Worm (Caenorhabditis elegans) whole organism, early embryonic: ENCODE results near the gene C45B11.6.

Experiments
- B0310.2 ChIP-seq: sonication (generic microtip); optimal IDR thresholded peaks from 2 replicates; lab custom pipeline; 2016; ENCODE audit warnings: mild to moderate bottlenecking, missing genetic modification characterization, missing compliant biosample characterization
- F13C5.2 ChIP-seq: sonication (generic microtip); optimal IDR thresholded peaks from 2 replicates; lab custom pipeline; 2017; ENCODE audit warnings: mild to moderate bottlenecking, missing genetic modification characterization, inconsistent platforms, missing compliant biosample characterization
- aly-1 ChIP-seq: sonication (generic microtip); optimal IDR thresholded peaks from 2 replicates; lab custom pipeline; 2016; ENCODE audit warnings: missing genetic modification characterization, missing compliant biosample characterization
- ama-1 ChIP-seq: fragments of 150-350 bp; optimal IDR thresholded peaks from 2 replicates; lab custom pipeline; 2014
- ceh-13 ChIP-seq: fragments of 200-800 bp; sonication (Bioruptor generic); optimal IDR thresholded peaks from 2 replicates; lab custom pipeline; 2018; ENCODE audit warnings: mild to moderate bottlenecking, missing genetic modification characterization, missing compliant biosample characterization
- ceh-36 ChIP-seq: sonication (generic microtip); optimal IDR thresholded peaks from 2 replicates; lab custom pipeline; 2016; ENCODE audit warnings: missing genetic modification characterization, inconsistent platforms, missing compliant biosample characterization
- ets-7 ChIP-seq: sonication (generic microtip); optimal IDR thresholded peaks from 2 replicates; lab custom pipeline; 2016; ENCODE audit warnings: missing genotype, missing genetic modification characterization, missing compliant biosample characterization
- flt-1 ChIP-seq: fragments of 200-800 bp; sonication (Bioruptor generic); IDR thresholded peaks from 2 replicates; pipeline ENCODE4 v1.3.6; 2022; ENCODE audit warnings: missing genetic modification characterization, missing compliant biosample characterization
- hmbx-1 ChIP-seq: sonication (generic microtip); optimal IDR thresholded peaks from 2 replicates; lab custom pipeline; 2016; ENCODE audit warnings: mild to moderate bottlenecking, missing genetic modification characterization, missing compliant biosample characterization
- hmg-4 ChIP-seq: fragments of 200-800 bp; sonication (Bioruptor generic); optimal IDR thresholded peaks from 2 replicates; lab custom pipeline; 2018; ENCODE audit warnings: mild to moderate bottlenecking, missing genetic modification characterization, missing compliant biosample characterization
- hnd-1 ChIP-seq: sonication (generic microtip); optimal IDR thresholded peaks from 2 replicates; lab custom pipeline; 2016; ENCODE audit warnings: missing genetic modification characterization, missing compliant biosample characterization
- pes-1 ChIP-seq: fragments of 200-800 bp; sonication (Bioruptor generic); IDR thresholded peaks from 2 replicates; pipeline ENCODE4 v1.3.6; 2022; ENCODE audit warnings: missing genetic modification reagents, missing genetic modification characterization, missing compliant biosample characterization
- scrt-1 ChIP-seq: fragments of 200-800 bp; sonication (Bioruptor generic); IDR thresholded peaks from 2 replicates; pipeline ENCODE4 v1.3.6; 2022; ENCODE audit warnings: missing genetic modification characterization, missing compliant biosample characterization
- sea-1 ChIP-seq: fragments of 200-800 bp; sonication (Bioruptor generic); conservative IDR thresholded peaks from 2 replicates; pipeline ENCODE4 v1.3.6; 2022; ENCODE audit warnings: missing genetic modification characterization, missing compliant biosample characterization
- tbx-11 ChIP-seq: fragments of 200-800 bp; sonication (Bioruptor generic); IDR thresholded peaks from 2 replicates; pipeline ENCODE4 v1.3.6; 2022; ENCODE audit warnings: missing genetic modification characterization, missing compliant biosample characterization
- tbx-37 ChIP-seq: fragments of 200-800 bp; sonication (Bioruptor generic); conservative IDR thresholded peaks from 2 replicates; pipeline ENCODE4 v1.3.6; 2022; ENCODE audit warnings: missing genetic modification reagents, missing genetic modification characterization, missing compliant biosample characterization
- tra-4 ChIP-seq: sonication (generic microtip); optimal IDR thresholded peaks from 2 replicates; lab custom pipeline; 2017; ENCODE audit warnings: missing genetic modification characterization, missing compliant biosample characterization

The C45B11.6 gene

ce11 chrV:11087519-11087998, 43.7 kb downstream of the C45B11.6 start, which contains the start of gene Y42A5A.1:
TSS of gene Y42A5A.1 (plus strand) at chrV:11087948.
- no peak for TF ChIP-seq aly-1
- TF ChIP-seq scrt-1, result no peak
- no peak for TF ChIP-seq ama-1 (lab: Kevin White, UChicago)
- no peak for TF ChIP-seq pes-1 (GFP tag; lab: Robert Waterston, UW)
- TF ChIP-seq tbx-11 (GFP tag; lab: Robert Waterston, UW), result no peak
- no peak for TF ChIP-seq ceh-36 (tag; lab: Kevin White, UChicago)
- no peak for TF ChIP-seq hmbx-1
- TF ChIP-seq ets-7 (tag; lab: Kevin White, UChicago), result no peak
- no peak for TF ChIP-seq tra-4 (tag; lab: Kevin White, UChicago)
- TF ChIP-seq F13C5.2, result no peak
- TF ChIP-seq hmg-4 (GFP tag; lab: Kevin White, UChicago), result no peak

ce11 chrV:11093163-11094091, 49.6 kb downstream of the C45B11.6 start, which contains the start of gene lact-8:
TSS of gene lact-8 (minus strand) at chrV:11093607.
- TF ChIP-seq aly-1 (no peak), tbx-11 (GFP tag; lab: Robert Waterston, UW) (no peak), scrt-1 (no peak), hmbx-1 (no peak), hnd-1 (tag; lab: Kevin White, UChicago) (no peak), F13C5.2 (no peak), tbx-37 (no peak)

ce11 chrV:11094698-11095097, 50.8 kb downstream of the C45B11.6 start:
- TF ChIP-seq hmg-4 (GFP tag; lab: Kevin White, UChicago) (no peak), F13C5.2 (no peak), B0310.2 (tag; lab: Kevin White, UChicago) (no peak), ceh-13 (GFP tag; lab: Kevin White, UChicago) (no peak), tra-4 (tag; lab: Kevin White, UChicago) (no peak), tbx-11 (GFP tag; lab: Robert Waterston, UW) (no peak), sea-1 (GFP tag; lab: Robert Waterston, UW) (no peak), hnd-1 (tag; lab: Kevin White, UChicago) (no peak), ets-7 (tag; lab: Kevin White, UChicago) (no peak), aly-1 (no peak), tbx-37 (no peak), scrt-1 (no peak), ceh-36 (tag; lab: Kevin White, UChicago) (no peak), flt-1 (GFP tag; lab: Robert Waterston, UW) (no peak), ama-1 (lab: Kevin White, UChicago) (no peak), pes-1 (GFP tag; lab: Robert Waterston, UW) (no peak)
